Fruit fly (Drosophila melanogaster): Measurements from ENCODE around the gene BTBD9.

Gene BTBD9

DNA sequence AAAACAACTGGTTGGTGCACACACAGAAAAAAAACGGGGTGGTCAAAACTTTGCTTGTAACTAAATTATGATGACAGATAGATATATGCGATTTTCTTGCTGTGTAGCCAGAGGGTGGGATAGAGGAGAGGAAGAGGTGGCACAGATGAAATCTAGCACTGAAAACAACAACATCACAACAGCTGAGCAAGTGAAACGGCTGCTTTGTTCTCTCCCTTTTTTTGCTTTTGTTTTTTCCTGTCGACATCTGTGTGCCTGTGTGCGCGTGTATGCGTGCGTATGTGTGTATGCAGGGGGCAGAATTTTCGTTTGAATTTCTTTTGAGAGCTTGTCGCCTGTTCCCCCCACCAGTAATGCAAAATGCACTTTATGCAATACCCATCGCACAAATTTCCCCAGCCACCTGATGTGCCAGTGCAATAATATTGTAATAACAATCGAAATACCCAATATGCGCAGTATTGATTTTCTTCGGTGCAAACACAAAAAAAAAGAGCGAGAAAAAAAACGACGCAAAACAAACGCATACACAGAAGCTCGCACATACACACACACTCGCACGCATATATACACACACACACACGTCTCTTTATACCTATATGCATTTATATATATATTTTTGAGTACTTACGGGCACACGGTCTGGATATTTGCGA lies 859 bp upstream of the BTBD9 start:
- TF ChIP-seq EcR (GFP tag; optimal IDR thresholded peaks at IDR 0.05) = peak; percentile 14
- TF ChIP-seq Pif1B (GFP tag; optimal IDR thresholded peaks at IDR 0.05) = peak; percentile 63
- TF ChIP-seq CG13204 (GFP tag; optimal IDR thresholded peaks at IDR 0.05) = peak; percentile 74
- TF ChIP-seq CG10348 (GFP tag; IDR thresholded peaks at IDR 0.05) = peak; percentile 38; the same call in 1 of the 2 replicates
- peak; percentile 81 for TF ChIP-seq CG14655 (GFP tag; optimal IDR thresholded peaks at IDR 0.05)
- peak; percentile 73 for TF ChIP-seq Pif1A (GFP tag; optimal IDR thresholded peaks at IDR 0.05)
- TF ChIP-seq CG17806 (tag; optimal IDR thresholded peaks at IDR 0.05) = peak; percentile 44
- TF ChIP-seq CG8159 (tag; optimal IDR thresholded peaks at IDR 0.05) = peak; percentile 67
- TF ChIP-seq CG4496 (GFP tag; IDR thresholded peaks at IDR 0.05) = peak; percentile 72
- peak; percentile 82 for TF ChIP-seq CG32121 (GFP tag; IDR thresholded peaks at IDR 0.05)
- TF ChIP-seq Ets98B (GFP tag; IDR thresholded peaks at IDR 0.05) = peak; percentile 82
- TF ChIP-seq CG34367 (tag; optimal IDR thresholded peaks at IDR 0.05) = peak; percentile 56
- TF ChIP-seq CG8301 (tag; optimal IDR thresholded peaks at IDR 0.05) = peak; percentile 70
- peak; percentile 44 for TF ChIP-seq D1 (tag; optimal IDR thresholded peaks at IDR 0.05)
- TF ChIP-seq CG12605 (GFP tag; IDR thresholded peaks at IDR 0.05) = peak; percentile 7
- peak; percentile 72; the same call in 1 of the 3 replicates for TF ChIP-seq fd96Ca (GFP tag; IDR thresholded peaks at IDR 0.05)
- TF ChIP-seq CG9948 (tag; optimal IDR thresholded peaks at IDR 0.05) = peak; percentile 38
- peak; percentile 66 for TF ChIP-seq CG15710 (tag; optimal IDR thresholded peaks at IDR 0.05)
- TF ChIP-seq rn (GFP tag; IDR thresholded peaks at IDR 0.05) = peak; percentile 64
- peak; percentile 88 for TF ChIP-seq gl (tag; optimal IDR thresholded peaks at IDR 0.05)
- TF ChIP-seq Snoo (tag; optimal IDR thresholded peaks at IDR 0.05) = peak; percentile 9

- TF ChIP-seq D1 (tag; optimal IDR thresholded peaks at IDR 0.05) = peak; percentile 59
- peak; percentile 73 for TF ChIP-seq Pif1B (GFP tag; optimal IDR thresholded peaks at IDR 0.05)
- peak; percentile 70; the same call in 2 of the 3 replicates for TF ChIP-seq fd96Ca (GFP tag; IDR thresholded peaks at IDR 0.05)
- TF ChIP-seq CG17806 (tag; optimal IDR thresholded peaks at IDR 0.05) = peak; percentile 84
- TF ChIP-seq Snoo (tag; optimal IDR thresholded peaks at IDR 0.05) = peak; percentile 61
- TF ChIP-seq CG9948 (tag; optimal IDR thresholded peaks at IDR 0.05) = peak; percentile 88
- TF ChIP-seq CG8301 (tag; optimal IDR thresholded peaks at IDR 0.05) = peak; percentile 88
- TF ChIP-seq CG10348 (GFP tag; IDR thresholded peaks at IDR 0.05) = no peak
- TF ChIP-seq Ets98B (GFP tag; IDR thresholded peaks at IDR 0.05) = peak; percentile 60
- peak; percentile 83 for TF ChIP-seq CG4496 (GFP tag; IDR thresholded peaks at IDR 0.05)
- TF ChIP-seq gl (tag; optimal IDR thresholded peaks at IDR 0.05) = peak; percentile 73
- peak; percentile 88 for TF ChIP-seq CG15710 (tag; optimal IDR thresholded peaks at IDR 0.05)
- TF ChIP-seq CG14655 (GFP tag; optimal IDR thresholded peaks at IDR 0.05) = peak; percentile 92
- peak; percentile 40 for TF ChIP-seq EcR (GFP tag; optimal IDR thresholded peaks at IDR 0.05)
- peak; percentile 79 for TF ChIP-seq Pif1A (GFP tag; optimal IDR thresholded peaks at IDR 0.05)
- TF ChIP-seq CG8159 (tag; optimal IDR thresholded peaks at IDR 0.05) = peak; percentile 87
- peak; percentile 57; the same call in 1 of the 2 replicates for TF ChIP-seq rn (GFP tag; IDR thresholded peaks at IDR 0.05)
- peak; percentile 81 for TF ChIP-seq CG32121 (GFP tag; IDR thresholded peaks at IDR 0.05)
- TF ChIP-seq CG34367 (tag; optimal IDR thresholded peaks at IDR 0.05) = peak; percentile 83
- TF ChIP-seq CG12605 (GFP tag; IDR thresholded peaks at IDR 0.05) = peak; percentile 43
- peak; percentile 88 for TF ChIP-seq CG13204 (GFP tag; optimal IDR thresholded peaks at IDR 0.05)
These were observed 3.7 kb downstream of the BTBD9 start, which contains the start of gene CG15211 for dm6 chrX:10771856-10772592. TSS of gene CG15211 (plus strand) at chrX:10772541.

- TF ChIP-seq gl (tag; optimal IDR thresholded peaks at IDR 0.05) = no peak
- TF ChIP-seq CG14655 (GFP tag; optimal IDR thresholded peaks at IDR 0.05) = no peak
- TF ChIP-seq CG8159 (tag; optimal IDR thresholded peaks at IDR 0.05) = no peak
- TF ChIP-seq CG8301 (tag; optimal IDR thresholded peaks at IDR 0.05) = no peak
- no peak for TF ChIP-seq Pif1A (GFP tag; optimal IDR thresholded peaks at IDR 0.05)
These were observed 4.3 kb downstream of the BTBD9 start for dm6 chrX:10772634-10773033.

- TF ChIP-seq fd96Ca (GFP tag; IDR thresholded peaks at IDR 0.05) = no peak
- TF ChIP-seq CG12605 (GFP tag; IDR thresholded peaks at IDR 0.05) = no peak
- no peak for TF ChIP-seq CG9948 (tag; optimal IDR thresholded peaks at IDR 0.05)
- peak; percentile 3 for TF ChIP-seq CG34367 (tag; optimal IDR thresholded peaks at IDR 0.05)
- TF ChIP-seq D1 (tag; optimal IDR thresholded peaks at IDR 0.05) = no peak
- TF ChIP-seq CG17806 (tag; optimal IDR thresholded peaks at IDR 0.05) = no peak
- peak; percentile 16 for TF ChIP-seq CG13204 (GFP tag; optimal IDR thresholded peaks at IDR 0.05)
- TF ChIP-seq Ets98B (GFP tag; IDR thresholded peaks at IDR 0.05) = no peak
- no peak for TF ChIP-seq CG10348 (GFP tag; IDR thresholded peaks at IDR 0.05)
- TF ChIP-seq Pif1A (GFP tag; optimal IDR thresholded peaks at IDR 0.05) = peak; percentile 41
- TF ChIP-seq CG14655 (GFP tag; optimal IDR thresholded peaks at IDR 0.05) = peak; percentile 37
- no peak for TF ChIP-seq CG4496 (GFP tag; IDR thresholded peaks at IDR 0.05)
- peak; percentile 46 for TF ChIP-seq gl (tag; optimal IDR thresholded peaks at IDR 0.05)
- TF ChIP-seq CG15710 (tag; optimal IDR thresholded peaks at IDR 0.05) = no peak
- no peak for TF ChIP-seq CG8301 (tag; optimal IDR thresholded peaks at IDR 0.05)
- no peak for TF ChIP-seq rn (GFP tag; IDR thresholded peaks at IDR 0.05)
These were observed 5.2 kb downstream of the BTBD9 start for dm6 chrX:10773562-10773961.

DNA sequence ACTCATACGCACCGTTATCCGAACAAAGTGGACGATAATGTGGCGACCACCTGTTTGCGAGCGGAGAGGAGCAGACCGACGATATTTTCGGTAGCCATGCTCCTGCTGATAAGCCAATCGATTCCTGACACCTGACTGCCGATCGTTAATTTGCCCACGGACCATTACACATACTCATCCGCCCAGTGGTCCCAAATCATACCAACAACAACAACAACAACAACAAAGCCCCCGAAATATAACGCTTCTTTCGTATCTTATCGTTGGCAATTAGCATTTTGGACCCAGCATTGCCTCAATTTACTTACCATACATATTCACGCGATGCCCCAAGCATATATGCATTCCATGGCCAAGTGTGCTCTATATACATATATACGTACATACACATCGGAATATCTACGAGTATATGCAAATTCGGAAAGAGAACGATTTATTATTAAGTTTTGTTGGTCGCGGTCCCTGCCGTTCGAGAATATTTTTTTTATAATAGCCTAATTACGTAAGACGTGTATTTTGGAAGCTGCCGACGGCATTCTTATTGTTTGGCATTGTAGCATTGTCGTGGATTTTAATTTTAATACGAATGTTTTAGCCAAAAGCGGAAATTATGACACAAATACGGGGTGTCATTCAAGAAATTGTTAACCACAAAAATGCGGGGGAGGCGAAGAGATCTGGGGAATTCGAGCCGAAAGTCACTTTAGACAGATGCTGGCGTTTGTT lies 6.8 kb downstream of the BTBD9 start:
- TF ChIP-seq CG10348 (GFP tag; IDR thresholded peaks at IDR 0.05) (no peak), Pif1B (GFP tag; optimal IDR thresholded peaks at IDR 0.05) (no peak)
